Worm (Caenorhabditis elegans) whole organism, early embryonic: ENCODE measurements around the gene obr-3.

Experiments used
- B0310.2 ChIP-seq: sonication (generic microtip); optimal IDR thresholded peaks from 2 replicates; lab custom pipeline; 2016; ENCODE audit warnings: mild to moderate bottlenecking, missing genetic modification characterization, missing compliant biosample characterization
- F13C5.2 ChIP-seq: sonication (generic microtip); optimal IDR thresholded peaks from 2 replicates; lab custom pipeline; 2017; ENCODE audit warnings: mild to moderate bottlenecking, missing genetic modification characterization, inconsistent platforms, missing compliant biosample characterization
- aly-1 ChIP-seq: sonication (generic microtip); optimal IDR thresholded peaks from 2 replicates; lab custom pipeline; 2016; ENCODE audit warnings: missing genetic modification characterization, missing compliant biosample characterization
- ama-1 ChIP-seq: fragments of 150-350 bp; optimal IDR thresholded peaks from 2 replicates; lab custom pipeline; 2014
- ceh-13 ChIP-seq: fragments of 200-800 bp; sonication (Bioruptor generic); optimal IDR thresholded peaks from 2 replicates; lab custom pipeline; 2018; ENCODE audit warnings: mild to moderate bottlenecking, missing genetic modification characterization, missing compliant biosample characterization
- ceh-36 ChIP-seq: sonication (generic microtip); optimal IDR thresholded peaks from 2 replicates; lab custom pipeline; 2016; ENCODE audit warnings: missing genetic modification characterization, inconsistent platforms, missing compliant biosample characterization
- ets-7 ChIP-seq: sonication (generic microtip); optimal IDR thresholded peaks from 2 replicates; lab custom pipeline; 2016; ENCODE audit warnings: missing genotype, missing genetic modification characterization, missing compliant biosample characterization
- flt-1 ChIP-seq: fragments of 200-800 bp; sonication (Bioruptor generic); IDR thresholded peaks from 2 replicates; pipeline ENCODE4 v1.3.6; 2022; ENCODE audit warnings: missing genetic modification characterization, missing compliant biosample characterization
- hmbx-1 ChIP-seq: sonication (generic microtip); optimal IDR thresholded peaks from 2 replicates; lab custom pipeline; 2016; ENCODE audit warnings: mild to moderate bottlenecking, missing genetic modification characterization, missing compliant biosample characterization
- hmg-4 ChIP-seq: fragments of 200-800 bp; sonication (Bioruptor generic); optimal IDR thresholded peaks from 2 replicates; lab custom pipeline; 2018; ENCODE audit warnings: mild to moderate bottlenecking, missing genetic modification characterization, missing compliant biosample characterization
- hnd-1 ChIP-seq: sonication (generic microtip); optimal IDR thresholded peaks from 2 replicates; lab custom pipeline; 2016; ENCODE audit warnings: missing genetic modification characterization, missing compliant biosample characterization
- pes-1 ChIP-seq: fragments of 200-800 bp; sonication (Bioruptor generic); IDR thresholded peaks from 2 replicates; pipeline ENCODE4 v1.3.6; 2022; ENCODE audit warnings: missing genetic modification reagents, missing genetic modification characterization, missing compliant biosample characterization
- scrt-1 ChIP-seq: fragments of 200-800 bp; sonication (Bioruptor generic); IDR thresholded peaks from 2 replicates; pipeline ENCODE4 v1.3.6; 2022; ENCODE audit warnings: missing genetic modification characterization, missing compliant biosample characterization
- sea-1 ChIP-seq: fragments of 200-800 bp; sonication (Bioruptor generic); conservative IDR thresholded peaks from 2 replicates; pipeline ENCODE4 v1.3.6; 2022; ENCODE audit warnings: missing genetic modification characterization, missing compliant biosample characterization
- tbx-11 ChIP-seq: fragments of 200-800 bp; sonication (Bioruptor generic); IDR thresholded peaks from 2 replicates; pipeline ENCODE4 v1.3.6; 2022; ENCODE audit warnings: missing genetic modification characterization, missing compliant biosample characterization
- tbx-37 ChIP-seq: fragments of 200-800 bp; sonication (Bioruptor generic); conservative IDR thresholded peaks from 2 replicates; pipeline ENCODE4 v1.3.6; 2022; ENCODE audit warnings: missing genetic modification reagents, missing genetic modification characterization, missing compliant biosample characterization
- tra-4 ChIP-seq: sonication (generic microtip); optimal IDR thresholded peaks from 2 replicates; lab custom pipeline; 2017; ENCODE audit warnings: missing genetic modification characterization, missing compliant biosample characterization

obr-3 gene

ce11 chrX:13841277-13841676 lies 31.6 kb upstream of the obr-3 start, which contains the start of gene M03B6.1:
Gene M03B6.1 (plus strand): TSS chrX:13841610.
- TF ChIP-seq flt-1 (GFP tag; lab: Robert Waterston, UW) (no peak), tbx-11 (GFP tag; lab: Robert Waterston, UW) (no peak), pes-1 (no peak), ama-1 (lab: Kevin White, UChicago) (no peak), aly-1 (no peak), hnd-1 (tag; lab: Kevin White, UChicago) (no peak), B0310.2 (tag; lab: Kevin White, UChicago) (no peak), ets-7 (tag; lab: Kevin White, UChicago) (no peak), F13C5.2 (tag; lab: Kevin White, UChicago) (no peak), tra-4 (tag; lab: Kevin White, UChicago) (no peak), ceh-36 (tag; lab: Kevin White, UChicago) (no peak)

- TF ChIP-seq pes-1 (no peak), ama-1 (lab: Kevin White, UChicago) (no peak), ceh-13 (GFP tag; lab: Kevin White, UChicago) (no peak)
Measured at ce11 chrX:13840336-13840735, 30.7 kb upstream of the obr-3 start.

ce11 chrX:13838019-13838418 lies 28.3 kb upstream of the obr-3 start:
- no peak for TF ChIP-seq tbx-37

ce11 chrX:13834127-13834526 lies 24.5 kb upstream of the obr-3 start, which contains the start of gene F19D8.2:
Gene F19D8.2 (plus strand): TSS chrX:13834427.
- TF ChIP-seq scrt-1 (GFP tag; lab: Robert Waterston, UW), result no peak
- TF ChIP-seq pes-1, result no peak
- no peak for TF ChIP-seq B0310.2 (tag; lab: Kevin White, UChicago)
- TF ChIP-seq hnd-1 (tag; lab: Kevin White, UChicago), result no peak
- TF ChIP-seq tbx-11 (GFP tag; lab: Robert Waterston, UW), result no peak
- TF ChIP-seq ceh-36 (tag; lab: Kevin White, UChicago), result no peak
- no peak for TF ChIP-seq F13C5.2 (tag; lab: Kevin White, UChicago)
- TF ChIP-seq ama-1 (lab: Kevin White, UChicago), result no peak
- no peak for TF ChIP-seq ceh-13 (GFP tag; lab: Kevin White, UChicago)
- TF ChIP-seq hmg-4 (GFP tag; lab: Kevin White, UChicago), result no peak
- TF ChIP-seq ets-7 (tag; lab: Kevin White, UChicago), result no peak
- TF ChIP-seq flt-1 (GFP tag; lab: Robert Waterston, UW), result no peak
- no peak for TF ChIP-seq hmbx-1 (tag; lab: Kevin White, UChicago)
- TF ChIP-seq tbx-37, result no peak
- no peak for TF ChIP-seq sea-1
- TF ChIP-seq aly-1, result no peak
- TF ChIP-seq tra-4 (tag; lab: Kevin White, UChicago), result no peak

ce11 chrX:13833448-13833847 lies 23.8 kb upstream of the obr-3 start:
- TF ChIP-seq tbx-37 (no peak), ceh-13 (GFP tag; lab: Kevin White, UChicago) (no peak), hnd-1 (tag; lab: Kevin White, UChicago) (no peak), scrt-1 (GFP tag; lab: Robert Waterston, UW) (no peak), tbx-11 (GFP tag; lab: Robert Waterston, UW) (no peak), tra-4 (tag; lab: Kevin White, UChicago) (no peak), sea-1 (no peak), hmbx-1 (tag; lab: Kevin White, UChicago) (no peak), pes-1 (no peak), B0310.2 (tag; lab: Kevin White, UChicago) (no peak), ets-7 (tag; lab: Kevin White, UChicago) (no peak), hmg-4 (GFP tag; lab: Kevin White, UChicago) (no peak), ceh-36 (tag; lab: Kevin White, UChicago) (no peak), aly-1 (no peak), F13C5.2 (tag; lab: Kevin White, UChicago) (no peak), ama-1 (lab: Kevin White, UChicago) (no peak), flt-1 (GFP tag; lab: Robert Waterston, UW) (no peak)

ce11 chrX:13823482-13823881 lies 13.8 kb upstream of the obr-3 start, which contains the start of gene twk-23:
Gene twk-23 (minus strand): TSS chrX:13823582.
- TF ChIP-seq hmg-4 (GFP tag; lab: Kevin White, UChicago), result no peak
- TF ChIP-seq pes-1, result no peak

- TF ChIP-seq ceh-13 (GFP tag; lab: Kevin White, UChicago), result no peak
- TF ChIP-seq F13C5.2 (tag; lab: Kevin White, UChicago), result no peak
- TF ChIP-seq tbx-37, result no peak
- no peak for TF ChIP-seq scrt-1 (GFP tag; lab: Robert Waterston, UW)
- TF ChIP-seq B0310.2 (tag; lab: Kevin White, UChicago), result no peak
- no peak for TF ChIP-seq tra-4 (tag; lab: Kevin White, UChicago)
Measured at ce11 chrX:13818791-13819190, 9.1 kb upstream of the obr-3 start.

ce11 chrX:13811929-13812328 lies 2.3 kb upstream of the obr-3 start:
- TF ChIP-seq hmg-4 (GFP tag; lab: Kevin White, UChicago) (no peak), tra-4 (tag; lab: Kevin White, UChicago) (no peak), tbx-11 (GFP tag; lab: Robert Waterston, UW) (no peak)

ce11 chrX:13811156-13811555 lies 1.5 kb upstream of the obr-3 start:
- no peak for TF ChIP-seq tbx-11 (GFP tag; lab: Robert Waterston, UW)
